Fruit fly (Drosophila melanogaster) whole organism, embryonic: Measurements from ENCODE around the gene CG3726.
A peak's percentile ranks its signal among the peaks of the same experiment; 100 is the strongest.

ENCODE experiments used
- Asciz ChIP-seq: fragments of 200-800 bp; sonication (Bioruptor generic); optimal IDR thresholded peaks from 2 replicates; lab custom pipeline; 2017; ENCODE audit warnings: missing biosample characterization, mild to moderate bottlenecking, missing genetic modification characterization, missing genetic modification reagents
- Bdp1 ChIP-seq: fragments of 200-800 bp; sonication (Bioruptor generic); optimal IDR thresholded peaks from 3 replicates; lab custom pipeline; 2016; ENCODE audit warnings: missing biosample characterization, missing genetic modification characterization
- Bteb2 ChIP-seq: fragments of 200-800 bp; sonication (Bioruptor generic); optimal IDR thresholded peaks from 2 replicates; lab custom pipeline; 2016; ENCODE audit warnings: missing biosample characterization, missing genetic modification characterization
- CG11695 ChIP-seq: fragments of 200-800 bp; sonication (Bioruptor generic); IDR thresholded peaks from 3 replicates; pipeline ENCODE4 v1.3.6; 2022; ENCODE audit warnings: missing biosample characterization, missing genetic modification characterization
- CG12236 ChIP-seq: fragments of 200-800 bp; sonication (Bioruptor generic); optimal IDR thresholded peaks from 2 replicates; lab custom pipeline; 2016; ENCODE audit warnings: missing biosample characterization, missing genetic modification characterization
- CG12769 ChIP-seq: fragments of 200-800 bp; sonication (Bioruptor generic); optimal IDR thresholded peaks from 2 replicates; lab custom pipeline; 2019; ENCODE audit warnings: missing biosample characterization, mild to moderate bottlenecking, missing genetic modification characterization, moderate library complexity
- CG13296 ChIP-seq: fragments of 200-800 bp; sonication (Bioruptor generic); optimal IDR thresholded peaks from 3 replicates; lab custom pipeline; 2018; ENCODE audit warnings: missing biosample characterization, mild to moderate bottlenecking, missing genetic modification characterization
- CG14965 ChIP-seq: fragments of 200-800 bp; sonication (Bioruptor generic); optimal IDR thresholded peaks from 2 replicates; lab custom pipeline; 2016; ENCODE audit warnings: missing biosample characterization, missing genetic modification characterization, borderline replicate concordance
- CG15479 ChIP-seq: fragments of 200-800 bp; sonication (Bioruptor generic); optimal IDR thresholded peaks from 3 replicates; lab custom pipeline; 2019; ENCODE audit warnings: missing biosample characterization, mild to moderate bottlenecking, missing genetic modification characterization, moderate library complexity
- CG2678 ChIP-seq: fragments of 200-800 bp; sonication (Bioruptor generic); optimal IDR thresholded peaks from 3 replicates; lab custom pipeline; 2019; ENCODE audit warnings: missing biosample characterization, mild to moderate bottlenecking, missing genetic modification characterization, moderate library complexity
- CG3838 ChIP-seq: fragments of 200-800 bp; sonication (Bioruptor generic); optimal IDR thresholded peaks from 3 replicates; lab custom pipeline; 2016; ENCODE audit warnings: missing biosample characterization, missing genetic modification characterization
- CG4854 ChIP-seq: fragments of 200-800 bp; sonication (Bioruptor generic); optimal IDR thresholded peaks from 2 replicates; lab custom pipeline; 2016; ENCODE audit warnings: missing biosample characterization, missing genetic modification characterization, inconsistent platforms
- CG6765 ChIP-seq: fragments of 200-800 bp; sonication (Bioruptor generic); optimal IDR thresholded peaks from 3 replicates; lab custom pipeline; 2017; ENCODE audit warnings: missing biosample characterization, mild to moderate bottlenecking, missing genetic modification characterization
- CG6813 ChIP-seq: fragments of 200-800 bp; sonication (Bioruptor generic); optimal IDR thresholded peaks from 2 replicates; lab custom pipeline; 2017; ENCODE audit warnings: missing biosample characterization, missing genetic modification characterization, mild to moderate bottlenecking, moderate library complexity, missing genetic modification reagents
- CG7839 ChIP-seq: fragments of 200-800 bp; sonication (Bioruptor generic); optimal IDR thresholded peaks from 3 replicates; lab custom pipeline; 2018; ENCODE audit warnings: missing biosample characterization, mild to moderate bottlenecking, missing genetic modification characterization, moderate library complexity
- CG8290 ChIP-seq, 3 experiments: fragments of 200-800 bp; sonication (Bioruptor generic); optimal IDR thresholded peaks; 2 replicates each; lab custom pipeline; 2016 to 2019; ENCODE audit warnings: missing biosample characterization in 3 of 3, missing genetic modification characterization in 3 of 3, mild to moderate bottlenecking in 2 of 3, moderate library complexity in 1 of 3
- CG8359 ChIP-seq: fragments of 200-800 bp; sonication (Bioruptor generic); optimal IDR thresholded peaks from 2 replicates; lab custom pipeline; 2017; ENCODE audit warnings: missing biosample characterization, mild to moderate bottlenecking, missing genetic modification characterization, borderline replicate concordance
- CG9215 ChIP-seq: fragments of 200-800 bp; sonication (Bioruptor generic); IDR thresholded peaks from 2 replicates; pipeline ENCODE4 v1.3.6; 2022; ENCODE audit warnings: missing biosample characterization, missing genetic modification characterization
- Chrac-16 ChIP-seq: fragments of 200-800 bp; sonication (Bioruptor generic); optimal IDR thresholded peaks from 3 replicates; lab custom pipeline; 2016; ENCODE audit warnings: missing biosample characterization, missing genetic modification characterization
- CoRest ChIP-seq: fragments of 200-800 bp; sonication (Bioruptor generic); optimal IDR thresholded peaks from 3 replicates; lab custom pipeline; 2018; ENCODE audit warnings: missing biosample characterization, mild to moderate bottlenecking, missing genetic modification characterization, moderate library complexity
- CrebB ChIP-seq: fragments of 200-800 bp; sonication (Bioruptor generic); optimal IDR thresholded peaks from 3 replicates; lab custom pipeline; 2018; ENCODE audit warnings: missing biosample characterization, mild to moderate bottlenecking, missing genetic modification characterization
- D19A ChIP-seq: fragments of 200-800 bp; optimal IDR thresholded peaks from 3 replicates; lab custom pipeline; 2019; ENCODE audit warnings: missing biosample characterization, mild to moderate bottlenecking, missing genetic modification characterization, moderate library complexity
- Deaf1 ChIP-seq: fragments of 200-800 bp; optimal IDR thresholded peaks from 3 replicates; lab custom pipeline; 2019; ENCODE audit warnings: missing biosample characterization, mild to moderate bottlenecking, missing genetic modification characterization, moderate library complexity
- E2f2 ChIP-seq: fragments of 200-800 bp; sonication (Bioruptor generic); IDR thresholded peaks from 2 replicates; pipeline ENCODE4 v1.3.6; 2022; ENCODE audit warnings: missing biosample characterization, missing genetic modification characterization
- Fer1 ChIP-seq: fragments of 200-800 bp; sonication (Bioruptor generic); optimal IDR thresholded peaks from 2 replicates; lab custom pipeline; 2017; ENCODE audit warnings: missing biosample characterization, mild to moderate bottlenecking, missing genetic modification characterization
- Fer2 ChIP-seq: fragments of 200-800 bp; sonication (Bioruptor generic); optimal IDR thresholded peaks from 2 replicates; lab custom pipeline; 2018; ENCODE audit warnings: missing biosample characterization, mild to moderate bottlenecking, missing genetic modification characterization, moderate library complexity
- MTF-1 ChIP-seq: fragments of 200-800 bp; sonication (Bioruptor generic); optimal IDR thresholded peaks from 2 replicates; lab custom pipeline; 2018; ENCODE audit warnings: missing biosample characterization, mild to moderate bottlenecking, missing genetic modification characterization, borderline replicate concordance
- Mes4 ChIP-seq: fragments of 200-800 bp; sonication (Bioruptor generic); optimal IDR thresholded peaks from 2 replicates; lab custom pipeline; 2016; ENCODE audit warnings: missing biosample characterization, missing genetic modification characterization
- NC2α ChIP-seq: fragments of 200-800 bp; sonication (Bioruptor generic); optimal IDR thresholded peaks from 2 replicates; lab custom pipeline; 2016; ENCODE audit warnings: missing biosample characterization, missing genetic modification characterization
- NC2β ChIP-seq: fragments of 200-800 bp; sonication (Bioruptor generic); optimal IDR thresholded peaks from 2 replicates; lab custom pipeline; 2016; ENCODE audit warnings: missing biosample characterization, missing genetic modification characterization
- Neu2 ChIP-seq: fragments of 200-800 bp; sonication (Bioruptor generic); optimal IDR thresholded peaks from 3 replicates; lab custom pipeline; 2016; ENCODE audit warnings: missing biosample characterization, missing genetic modification characterization, borderline replicate concordance
- Oli ChIP-seq: fragments of 200-800 bp; sonication (Bioruptor generic); optimal IDR thresholded peaks from 2 replicates; lab custom pipeline; 2018; ENCODE audit warnings: missing biosample characterization, mild to moderate bottlenecking, missing genetic modification characterization, moderate library complexity
- Pdp1 ChIP-seq, 2 experiments: fragments of 200-800 bp; sonication (Bioruptor generic); optimal IDR thresholded peaks; 3 replicates each; lab custom pipeline; 2016; ENCODE audit warnings: missing biosample characterization in 2 of 2, missing genetic modification characterization in 2 of 2, mild to moderate bottlenecking in 1 of 2, moderate library complexity in 1 of 2
- Vsx1 ChIP-seq: fragments of 200-800 bp; sonication (Bioruptor generic); optimal IDR thresholded peaks from 2 replicates; lab custom pipeline; 2017; ENCODE audit warnings: missing biosample characterization, mild to moderate bottlenecking, missing genetic modification characterization, missing genetic modification reagents
- amos ChIP-seq: fragments of 200-800 bp; sonication (Bioruptor generic); IDR thresholded peaks from 2 replicates; pipeline ENCODE4 v1.3.6; 2022; ENCODE audit warnings: missing biosample characterization, missing genetic modification characterization; ENCODE audit not compliant: partially characterized antibody
- aop ChIP-seq: fragments of 200-800 bp; sonication (Bioruptor generic); IDR thresholded peaks from 2 replicates; pipeline ENCODE4 v1.3.6; 2022; ENCODE audit warnings: missing biosample characterization, missing genetic modification characterization
- ash1 ChIP-seq: fragments of 200-800 bp; sonication (Bioruptor generic); optimal IDR thresholded peaks from 2 replicates; lab custom pipeline; 2018; ENCODE audit warnings: missing biosample characterization, mild to moderate bottlenecking, missing genetic modification characterization
- chif ChIP-seq, 2 experiments: fragments of 200-800 bp; sonication (Bioruptor generic); optimal IDR thresholded peaks; 3 replicates each; lab custom pipeline; 2016; ENCODE audit warnings: missing biosample characterization in 2 of 2, missing genetic modification characterization in 2 of 2
- dan ChIP-seq: fragments of 200-800 bp; sonication (Bioruptor generic); IDR thresholded peaks from 2 replicates; pipeline ENCODE4 v1.3.6; 2022; ENCODE audit warnings: missing biosample characterization, missing genetic modification characterization
- gcm2 ChIP-seq: fragments of 200-800 bp; sonication (Bioruptor generic); optimal IDR thresholded peaks from 2 replicates; lab custom pipeline; 2016; ENCODE audit warnings: missing biosample characterization, missing genetic modification characterization
- h ChIP-seq: fragments of >200 bp; optimal IDR thresholded peaks from 2 replicates; lab custom pipeline; 2017
- knrl ChIP-seq: fragments of 200-800 bp; sonication (Bioruptor generic); IDR thresholded peaks from 3 replicates; pipeline ENCODE4 v1.3.6; 2022; ENCODE audit warnings: missing biosample characterization, missing genetic modification characterization; ENCODE audit not compliant: partially characterized antibody
- otp ChIP-seq: fragments of 200-800 bp; sonication (Bioruptor generic); IDR thresholded peaks from 3 replicates; pipeline ENCODE4, ENCODE4 v1.3.6; 2022; ENCODE audit warnings: missing biosample characterization, missing genetic modification characterization
- psq ChIP-seq: fragments of 200-800 bp; sonication (Bioruptor generic); optimal IDR thresholded peaks from 2 replicates; lab custom pipeline; 2017; ENCODE audit warnings: missing biosample characterization, missing genetic modification characterization
- schlank ChIP-seq: fragments of 200-800 bp; sonication (Bioruptor generic); optimal IDR thresholded peaks from 2 replicates; lab custom pipeline; 2018; ENCODE audit warnings: missing biosample characterization, mild to moderate bottlenecking, missing genetic modification characterization
- sd ChIP-seq: fragments of 200-800 bp; sonication (Bioruptor generic); optimal IDR thresholded peaks from 3 replicates; lab custom pipeline; 2018; ENCODE audit warnings: missing biosample characterization, mild to moderate bottlenecking, missing genetic modification characterization, moderate library complexity
- sens-2 ChIP-seq: fragments of 200-800 bp; sonication (Bioruptor generic); IDR thresholded peaks from 2 replicates; pipeline ENCODE4 v1.3.6; 2022; ENCODE audit warnings: missing biosample characterization, missing genetic modification characterization
- sisA ChIP-seq: fragments of 200-800 bp; sonication (Bioruptor generic); IDR thresholded peaks from 2 replicates; pipeline ENCODE4 v1.3.6; 2022; ENCODE audit warnings: missing biosample characterization, missing genetic modification characterization
- stc ChIP-seq: fragments of 200-800 bp; sonication (Bioruptor generic); IDR thresholded peaks from 2 replicates; pipeline ENCODE4 v1.3.6; 2022; ENCODE audit warnings: missing biosample characterization, missing genetic modification characterization

Gene CG3726

dm6 chrX:5973389-5974025 lies 56.6 kb downstream of the CG3726 start (continued):
- no peak for TF ChIP-seq Deaf1 (tag; lab: Kevin White, UChicago)
- no peak for TF ChIP-seq CG8359
- no peak for TF ChIP-seq aop (GFP tag; lab: Robert Waterston, UW)
- no peak for TF ChIP-seq D19A (tag; lab: Kevin White, UChicago)
- TF ChIP-seq CG8290 (GFP tag; optimal IDR thresholded peaks at IDR 0.05; lab: Kevin White, UChicago): no peak
- no peak for TF ChIP-seq CG8290 (tag; optimal IDR thresholded peaks at IDR 0.05; lab: Kevin White, UChicago)
- TF ChIP-seq Oli (tag; lab: Kevin White, UChicago): peak; percentile 47
- 0 out of 3 replicates have a peak, but pooled peaks have one; percentile 11 for TF ChIP-seq CG11695
- TF ChIP-seq CG9215 (GFP tag; lab: Robert Waterston, UW): no peak
- TF ChIP-seq CG4854 (GFP tag; lab: Kevin White, UChicago): no peak
- peak; percentile 12 for TF ChIP-seq CG12769 (tag; lab: Kevin White, UChicago)
- TF ChIP-seq sisA (GFP tag; lab: Robert Waterston, UW): peak; percentile 57; the same call in 1 of the 2 replicates
- no peak for TF ChIP-seq MTF-1 (GFP tag; lab: Kevin White, UChicago)
- no peak for TF ChIP-seq CG6765 (GFP tag; lab: Kevin White, UChicago)
- TF ChIP-seq CG3838: no peak
- no peak for TF ChIP-seq h (lab: Kevin White, UChicago)
- no peak for TF ChIP-seq NC2α (GFP tag; lab: Kevin White, UChicago)
- TF ChIP-seq stc (GFP tag; lab: Robert Waterston, UW): 0 out of 2 replicates have a peak, but pooled peaks have one; percentile 27
- TF ChIP-seq NC2β (GFP tag; lab: Kevin White, UChicago): no peak
- no peak for TF ChIP-seq Bdp1
- no peak for TF ChIP-seq CG6813 (GFP tag; lab: Kevin White, UChicago)
- TF ChIP-seq CrebB: no peak
- no peak for TF ChIP-seq CG12236 (GFP tag; lab: Kevin White, UChicago)
- no peak for TF ChIP-seq Fer1
- TF ChIP-seq CG15479 (GFP tag; lab: Kevin White, UChicago): no peak
- no peak for TF ChIP-seq amos (GFP tag; lab: Robert Waterston, UW)
- peak; percentile 9 for TF ChIP-seq Chrac-16
- no peak for TF ChIP-seq sens-2 (GFP tag; lab: Robert Waterston, UW)
- TF ChIP-seq CG13296 (GFP tag; lab: Kevin White, UChicago): no peak
- no peak for TF ChIP-seq dan (GFP tag; lab: Robert Waterston, UW)
- TF ChIP-seq CG2678 (tag; lab: Kevin White, UChicago): peak; percentile 22
- TF ChIP-seq Bteb2 (GFP tag; lab: Kevin White, UChicago): no peak
- TF ChIP-seq schlank (tag; lab: Kevin White, UChicago): no peak
- TF ChIP-seq Pdp1 (GFP tag; optimal IDR thresholded peaks at IDR 0.05; lab: Kevin White, UChicago): no peak
- peak; percentile 1 for TF ChIP-seq CG7839
- TF ChIP-seq E2f2: no peak
- no peak for TF ChIP-seq gcm2 (GFP tag; lab: Kevin White, UChicago)
- peak; percentile 3 for TF ChIP-seq CoRest (tag; lab: Kevin White, UChicago)
- peak in 1 of 2 experiments; percentile 24 for TF ChIP-seq chif (GFP tag; optimal IDR thresholded peaks at IDR 0.05; lab: Kevin White, UChicago)
- no peak for TF ChIP-seq Vsx1 (GFP tag; lab: Kevin White, UChicago)
- no peak for TF ChIP-seq Mes4
- no peak for TF ChIP-seq Asciz (GFP tag; lab: Kevin White, UChicago)
- TF ChIP-seq sd (tag; lab: Kevin White, UChicago): no peak
- TF ChIP-seq psq: no peak
- no peak for TF ChIP-seq ash1 (GFP tag; lab: Kevin White, UChicago)
- no peak for TF ChIP-seq otp (GFP tag; lab: Robert Waterston, UW)
- TF ChIP-seq CG14965 (GFP tag; lab: Kevin White, UChicago): no peak
- TF ChIP-seq knrl (GFP tag; lab: Robert Waterston, UW): no peak
- no peak for TF ChIP-seq Neu2 (GFP tag; lab: Kevin White, UChicago)
- TF ChIP-seq Fer2: no peak
